Fruit fly (Drosophila melanogaster): ENCODE results near the gene GlcAT-I.
A peak's percentile ranks its signal among the peaks of the same experiment; 100 is the strongest.

Gene GlcAT-I

DNA sequence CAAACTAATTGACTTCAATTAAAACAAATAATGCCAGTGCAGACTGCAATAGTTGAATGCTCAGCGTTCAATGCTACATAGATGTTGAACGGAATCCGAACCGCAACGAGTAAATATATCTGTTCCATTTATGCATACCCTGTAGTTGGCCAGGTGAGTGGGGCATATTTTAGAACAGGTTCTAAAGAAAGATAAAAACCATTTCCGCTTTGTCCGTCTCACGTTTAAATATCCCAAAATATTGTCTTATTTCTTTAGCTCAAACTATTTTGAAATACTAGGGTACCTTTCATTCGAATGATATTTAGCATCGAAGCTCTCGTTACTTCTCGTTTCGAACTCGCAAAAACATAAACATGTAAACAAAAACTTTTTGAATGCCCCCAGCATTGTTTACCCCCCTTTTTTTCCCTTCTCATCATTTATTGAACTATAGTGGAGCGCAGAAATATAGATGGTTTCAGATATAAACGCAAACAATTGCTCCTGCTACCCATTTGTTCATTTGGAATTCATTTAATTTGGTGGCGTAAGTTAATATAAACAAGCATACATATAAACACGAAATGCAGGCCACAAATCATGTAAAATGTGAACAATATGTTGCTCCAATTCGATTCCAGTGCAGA lies 41.2 kb downstream of the GlcAT-I start (continued):
- TF ChIP-seq CG10147 (GFP tag; optimal IDR thresholded peaks at IDR 0.05), result no peak
- peak; percentile 21 for TF ChIP-seq CG12391 (tag; optimal IDR thresholded peaks at IDR 0.05)
- TF ChIP-seq GATAe (GFP tag; conservative IDR thresholded peaks at IDR 0.05), result no peak
- no peak for TF ChIP-seq gce (GFP tag; IDR thresholded peaks at IDR 0.05)
- TF ChIP-seq zf30C (GFP tag; optimal IDR thresholded peaks at IDR 0.05), result no peak
- no peak for TF ChIP-seq CG1233 (GFP tag; optimal IDR thresholded peaks at IDR 0.05)
- no peak for TF ChIP-seq ftz-f1 (GFP tag; optimal IDR thresholded peaks at IDR 0.05)
- no peak for TF ChIP-seq zen2 (GFP tag; IDR thresholded peaks at IDR 0.05; ENCODE audit: partially characterized antibody)
- TF ChIP-seq Hand (GFP tag; optimal IDR thresholded peaks at IDR 0.05), result no peak
- no peak for TF ChIP-seq gro (GFP tag; optimal IDR thresholded peaks at IDR 0.05)
- no peak for TF ChIP-seq sr (GFP tag; IDR thresholded peaks at IDR 0.05)
- peak; percentile 13 for TF ChIP-seq CoRest (tag; optimal IDR thresholded peaks at IDR 0.05)
- TF ChIP-seq Tbp (GFP tag; optimal IDR thresholded peaks at IDR 0.05), result no peak
- peak; percentile 82 for TF ChIP-seq Ets65A (GFP tag)
- TF ChIP-seq H2.0 (GFP tag; IDR thresholded peaks at IDR 0.05), result peak; percentile 50
- TF ChIP-seq CG12744 (GFP tag; optimal IDR thresholded peaks at IDR 0.05), result no peak
- no peak for TF ChIP-seq inv (GFP tag; IDR thresholded peaks at IDR 0.05; ENCODE audit: partially characterized antibody)
- TF ChIP-seq rib (GFP tag; IDR thresholded peaks at IDR 0.05), result no peak
- TF ChIP-seq Mes4 (GFP tag; optimal IDR thresholded peaks at IDR 0.05), result no peak
- peak; percentile 34; the same call in 1 of the 2 replicates for TF ChIP-seq Ada2b (GFP tag; IDR thresholded peaks at IDR 0.05)
- TF ChIP-seq az2 (GFP tag; optimal IDR thresholded peaks at IDR 0.05), result peak; percentile 7
- peak; percentile 88 for TF ChIP-seq sens (GFP tag)
- no peak for TF ChIP-seq CG17568 (GFP tag; optimal IDR thresholded peaks at IDR 0.05)
- peak; percentile 40; the same call in 1 of the 2 replicates for TF ChIP-seq sisA (GFP tag; IDR thresholded peaks at IDR 0.05)
- no peak for TF ChIP-seq slp2 (GFP tag; optimal IDR thresholded peaks at IDR 0.05)
- TF ChIP-seq Sry-β (GFP tag; optimal IDR thresholded peaks at IDR 0.05), result no peak
- TF ChIP-seq stc (GFP tag; IDR thresholded peaks at IDR 0.05), result no peak
- TF ChIP-seq HLH54F (GFP tag; optimal IDR thresholded peaks at IDR 0.05), result no peak
- no peak for TF ChIP-seq CG11247 (GFP tag; IDR thresholded peaks at IDR 0.05)
- 0 out of 3 replicates have a peak, but pooled peaks have one; percentile 17 for TF ChIP-seq Dbx (GFP tag; IDR thresholded peaks at IDR 0.05)
- no peak for TF ChIP-seq CG10431 (GFP tag; optimal IDR thresholded peaks at IDR 0.05)
- no peak for TF ChIP-seq lab (GFP tag; optimal IDR thresholded peaks at IDR 0.05)
- no peak for TF ChIP-seq sima (GFP tag; optimal IDR thresholded peaks at IDR 0.05)
- TF ChIP-seq crc (GFP tag; optimal IDR thresholded peaks at IDR 0.05), result no peak
- TF ChIP-seq aop (GFP tag; IDR thresholded peaks at IDR 0.05), result no peak
- no peak for TF ChIP-seq CG30020 (tag; optimal IDR thresholded peaks at IDR 0.05)
- no peak for TF ChIP-seq BtbVII (GFP tag; optimal IDR thresholded peaks at IDR 0.05)
- TF ChIP-seq C15 (GFP tag; IDR thresholded peaks at IDR 0.05), result no peak
- TF ChIP-seq en (GFP tag; optimal IDR thresholded peaks at IDR 0.05), result no peak
- no peak for TF ChIP-seq vnd (GFP tag; IDR thresholded peaks at IDR 0.05; ENCODE audit: partially characterized antibody)
- no peak for TF ChIP-seq tio (GFP tag; optimal IDR thresholded peaks at IDR 0.05)
- TF ChIP-seq CG17186 (GFP tag; optimal IDR thresholded peaks at IDR 0.05), result no peak
- peak; percentile 10 for TF ChIP-seq sug (tag; optimal IDR thresholded peaks at IDR 0.05)
- no peak for TF ChIP-seq CG16863 (GFP tag; optimal IDR thresholded peaks at IDR 0.05)
- no peak for TF ChIP-seq CG9437 (GFP tag; optimal IDR thresholded peaks at IDR 0.05)
- no peak for TF ChIP-seq vfl (GFP tag; optimal IDR thresholded peaks at IDR 0.05)
- TF ChIP-seq Nf-YC (tag; optimal IDR thresholded peaks at IDR 0.05), result no peak
- no peak for TF ChIP-seq Opbp (GFP tag; IDR thresholded peaks at IDR 0.05; ENCODE audit: partially characterized antibody)
- TF ChIP-seq CG18262 (tag; optimal IDR thresholded peaks at IDR 0.05), result peak; percentile 20
- TF ChIP-seq B-H1 (GFP tag; IDR thresholded peaks at IDR 0.05), result no peak
- no peak for TF ChIP-seq CG9609 (GFP tag; optimal IDR thresholded peaks at IDR 0.05)
- no peak for TF ChIP-seq CG3407 (GFP tag; optimal IDR thresholded peaks at IDR 0.05)
